Fruit fly (Drosophila melanogaster): ENCODE measurements around the gene kirre.

Gene kirre

DNA sequence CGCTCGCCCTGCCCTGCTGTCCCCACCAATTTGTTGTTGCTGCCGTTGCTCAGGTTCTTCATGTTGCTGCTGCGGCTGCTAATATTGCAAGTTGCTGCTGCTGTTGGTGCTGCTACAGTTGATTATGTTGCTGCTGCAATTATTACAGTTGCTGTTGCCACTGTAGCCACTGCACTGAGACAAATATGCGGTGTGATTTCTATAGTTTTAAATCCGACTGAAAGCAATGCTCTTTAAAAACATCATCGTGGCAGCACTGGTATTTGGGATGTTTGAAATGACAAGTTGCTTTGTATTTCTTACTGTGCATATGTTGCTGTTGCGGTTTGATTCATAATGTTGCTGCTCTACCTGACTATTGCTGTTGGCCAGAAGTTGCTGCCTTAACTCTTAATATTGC lies 307.5 kb downstream of the kirre start (continued):
- TF ChIP-seq esn (GFP tag; optimal IDR thresholded peaks at IDR 0.05) (peak; percentile 77), pdm3 (GFP tag; optimal IDR thresholded peaks at IDR 0.05) (peak; percentile 89), OdsH (GFP tag; optimal IDR thresholded peaks at IDR 0.05) (peak; percentile 88), CG16779 (tag; optimal IDR thresholded peaks at IDR 0.05) (peak; percentile 71), CG34406 (GFP tag; optimal IDR thresholded peaks at IDR 0.05) (peak; percentile 39), CG15336 (GFP tag; IDR thresholded peaks at IDR 0.05) (peak; percentile 88), CG6854 (GFP tag; optimal IDR thresholded peaks at IDR 0.05) (peak; percentile 13), Sox15 (GFP tag; optimal IDR thresholded peaks at IDR 0.05) (peak; percentile 18), Hr38 (GFP tag; optimal IDR thresholded peaks at IDR 0.05) (no peak), Sox14 (GFP tag; optimal IDR thresholded peaks at IDR 0.05) (peak; percentile 87), dac (GFP tag; optimal IDR thresholded peaks at IDR 0.05) (peak; percentile 90), cyc (GFP tag; optimal IDR thresholded peaks at IDR 0.05) (peak; percentile 72)

DNA sequence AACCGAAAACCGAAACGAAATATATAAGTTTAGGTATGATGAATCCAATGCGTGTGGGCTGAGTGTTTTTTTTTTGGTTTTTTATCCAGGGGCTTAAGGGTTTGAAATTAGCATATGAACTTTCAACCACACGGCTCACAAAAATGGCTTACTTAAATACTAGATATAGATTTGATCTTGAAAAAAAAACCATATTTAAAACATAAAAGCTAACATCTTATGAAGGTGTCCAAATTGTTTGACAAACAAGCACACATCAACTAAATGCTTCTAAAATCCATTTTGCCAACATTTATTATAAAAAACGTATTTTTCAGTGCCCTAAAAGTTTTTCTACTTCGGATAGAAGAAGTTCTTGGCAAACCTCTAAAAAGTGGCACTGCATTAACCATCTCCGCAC lies 309.7 kb downstream of the kirre start:
- no peak for TF ChIP-seq CG6792 (GFP tag; optimal IDR thresholded peaks at IDR 0.05)
- TF ChIP-seq dsx (GFP tag; optimal IDR thresholded peaks at IDR 0.05; ENCODE audit: poor library complexity, severe bottlenecking) = no peak
- TF ChIP-seq Eip78C (GFP tag) = peak; percentile 18

DNA sequence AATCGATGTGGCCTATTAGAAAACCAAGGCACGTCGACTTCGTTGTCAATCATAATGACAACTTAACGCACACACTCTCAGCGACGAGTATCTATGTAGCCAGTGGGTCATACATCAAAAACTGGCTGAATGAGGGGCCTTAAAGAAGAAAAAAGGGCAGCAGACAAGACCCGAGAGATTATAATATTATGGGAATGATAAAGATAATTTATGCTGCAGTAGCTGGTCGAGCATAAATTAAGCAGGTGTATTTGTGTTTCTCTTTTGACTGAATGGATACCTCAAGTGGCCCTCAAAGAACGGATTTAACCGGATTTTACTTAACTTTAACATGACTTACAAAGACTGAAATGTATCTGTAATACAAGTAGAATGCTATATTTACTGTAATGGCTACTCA lies 310.1 kb downstream of the kirre start:
- TF ChIP-seq CG15336 (GFP tag; IDR thresholded peaks at IDR 0.05) (no peak), esn (GFP tag; optimal IDR thresholded peaks at IDR 0.05) (no peak), ss (GFP tag; optimal IDR thresholded peaks at IDR 0.05) (no peak), Lpt (GFP tag; optimal IDR thresholded peaks at IDR 0.05) (no peak), dac (GFP tag; optimal IDR thresholded peaks at IDR 0.05) (no peak)

DNA sequence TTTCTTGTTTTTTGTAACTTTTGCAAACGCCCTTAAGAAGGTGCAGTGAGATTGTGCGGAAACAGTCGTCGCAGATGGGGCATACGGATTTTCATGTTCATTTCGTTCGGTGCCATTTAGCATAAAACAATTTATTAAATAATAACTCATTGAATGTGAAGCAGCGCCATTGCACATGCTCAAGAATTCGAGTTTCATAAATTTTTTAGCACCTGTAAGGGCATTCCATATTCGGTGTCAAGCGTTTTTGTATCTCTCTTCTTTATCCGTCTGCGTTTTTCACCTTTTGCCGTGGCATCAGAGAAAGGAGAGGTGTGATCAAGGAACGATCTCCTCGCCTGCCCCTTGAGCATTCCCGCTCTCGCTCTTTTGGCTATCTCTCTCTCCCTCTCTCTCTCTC lies 313.1 kb downstream of the kirre start:
- peak; percentile 68 for TF ChIP-seq CG7368 (GFP tag; optimal IDR thresholded peaks at IDR 0.05)
- peak; percentile 93 for TF ChIP-seq pdm3 (GFP tag; optimal IDR thresholded peaks at IDR 0.05)
- peak; percentile 73 for TF ChIP-seq Blimp-1 (GFP tag; optimal IDR thresholded peaks at IDR 0.05)
- TF ChIP-seq Hr4 (GFP tag; optimal IDR thresholded peaks at IDR 0.05) = peak; percentile 79
- TF ChIP-seq salr (GFP tag; optimal IDR thresholded peaks at IDR 0.05) = peak; percentile 58 to 89
- TF ChIP-seq CG6276 (GFP tag; optimal IDR thresholded peaks at IDR 0.05) = no peak
- peak; percentile 96 for TF ChIP-seq Sox14 (GFP tag; optimal IDR thresholded peaks at IDR 0.05)
- peak; percentile 95 for TF ChIP-seq Ets21C (GFP tag; optimal IDR thresholded peaks at IDR 0.05)
- no peak for TF ChIP-seq fkh (GFP tag; optimal IDR thresholded peaks at IDR 0.05)
- TF ChIP-seq CG8319 (GFP tag; optimal IDR thresholded peaks at IDR 0.05) = peak; percentile 47
- TF ChIP-seq CG11902 (GFP tag; optimal IDR thresholded peaks at IDR 0.05) = peak; percentile 74
- TF ChIP-seq OdsH (GFP tag; optimal IDR thresholded peaks at IDR 0.05) = peak; percentile 91
- peak; percentile 66 for TF ChIP-seq CG3919 (GFP tag; optimal IDR thresholded peaks at IDR 0.05)
- TF ChIP-seq CG16779 (tag; optimal IDR thresholded peaks at IDR 0.05) = peak; percentile 69
- peak; percentile 22 for TF ChIP-seq spab (GFP tag; optimal IDR thresholded peaks at IDR 0.05)
- TF ChIP-seq acj6 (GFP tag; optimal IDR thresholded peaks at IDR 0.05) = peak; percentile 91
- peak; percentile 87 for TF ChIP-seq dsx (GFP tag; optimal IDR thresholded peaks at IDR 0.05; ENCODE audit: poor library complexity, severe bottlenecking)
- peak; percentile 77 for TF ChIP-seq CG11294 (GFP tag; IDR thresholded peaks at IDR 0.05)
- TF ChIP-seq CG34406 (GFP tag; optimal IDR thresholded peaks at IDR 0.05) = peak; percentile 96
- peak; percentile 87 for TF ChIP-seq eg (GFP tag; IDR thresholded peaks at IDR 0.05)
- TF ChIP-seq Eip75B (GFP tag; optimal IDR thresholded peaks at IDR 0.05) = peak; percentile 94
- TF ChIP-seq CG3032 (tag; optimal IDR thresholded peaks at IDR 0.05) = peak; percentile 92
- peak; percentile 18 for TF ChIP-seq CG11762 (GFP tag; optimal IDR thresholded peaks at IDR 0.05; ENCODE audit: insufficient read depth)
- TF ChIP-seq ss (GFP tag; optimal IDR thresholded peaks at IDR 0.05) = peak; percentile 93 to 95
- peak; percentile 82 for TF ChIP-seq cyc (GFP tag; optimal IDR thresholded peaks at IDR 0.05)
- TF ChIP-seq CG10669 (GFP tag; optimal IDR thresholded peaks at IDR 0.05) = peak; percentile 54
- peak; percentile 60 for TF ChIP-seq CG6854 (GFP tag; optimal IDR thresholded peaks at IDR 0.05)
- peak; percentile 92 for TF ChIP-seq Sox15 (GFP tag; optimal IDR thresholded peaks at IDR 0.05)
- peak; percentile 75 for TF ChIP-seq CG4318 (GFP tag; optimal IDR thresholded peaks at IDR 0.05)
- TF ChIP-seq svp (GFP tag) = peak; percentile 99
- peak; percentile 93 for TF ChIP-seq fd59A (GFP tag; optimal IDR thresholded peaks at IDR 0.05)
- peak; percentile 94 for TF ChIP-seq achi (GFP tag; optimal IDR thresholded peaks at IDR 0.05)
- peak; percentile 70 for TF ChIP-seq net (GFP tag; optimal IDR thresholded peaks at IDR 0.05)
- TF ChIP-seq lz (GFP tag; optimal IDR thresholded peaks at IDR 0.05) = peak; percentile 98
- no peak for TF ChIP-seq Hr38 (GFP tag; optimal IDR thresholded peaks at IDR 0.05)
- TF ChIP-seq fd85E (GFP tag; optimal IDR thresholded peaks at IDR 0.05) = no peak
- peak; percentile 94 for TF ChIP-seq CG6792 (GFP tag; optimal IDR thresholded peaks at IDR 0.05)
- peak; percentile 93 for TF ChIP-seq CG6163 (GFP tag; IDR thresholded peaks at IDR 0.05)
- TF ChIP-seq CG10631 (GFP tag; optimal IDR thresholded peaks at IDR 0.05) = peak; percentile 93

Data from whole organism, prepupa.